Worm (Caenorhabditis elegans) whole organism, L3 larva: ENCODE results near the gene T14G8.6.

ENCODE experiments used
- R02D3.7 ChIP-seq: fragments of 150-350 bp; optimal IDR thresholded peaks from 2 replicates; lab custom pipeline; 2014; ENCODE audit warnings: missing biosample characterization, missing genetic modification characterization
- aly-2 ChIP-seq: fragments of 150-350 bp; optimal IDR thresholded peaks from 2 replicates; lab custom pipeline; 2014; ENCODE audit warnings: missing biosample characterization, missing genetic modification characterization
- ama-1 ChIP-seq: fragments of 150-350 bp; optimal IDR thresholded peaks from 2 replicates; lab custom pipeline; 2018
- ceh-28 ChIP-seq: fragments of 150-350 bp; optimal IDR thresholded peaks from 2 replicates; lab custom pipeline; 2014; ENCODE audit warnings: missing biosample characterization, missing genetic modification reagents, missing genetic modification characterization
- ceh-82 ChIP-seq: fragments of 150-350 bp; optimal IDR thresholded peaks from 2 replicates; lab custom pipeline; 2014; ENCODE audit warnings: missing biosample characterization, missing genetic modification characterization
- ceh-9 ChIP-seq: sonication (generic microtip); optimal IDR thresholded peaks from 2 replicates; lab custom pipeline; 2018; ENCODE audit warnings: missing biosample characterization, missing genetic modification characterization
- daf-12 ChIP-seq: fragments of 150-350 bp; optimal IDR thresholded peaks from 2 replicates; lab custom pipeline; 2014; ENCODE audit warnings: missing biosample characterization, missing genetic modification reagents, missing genetic modification characterization
- egl-27 ChIP-seq: sonication (generic microtip); optimal IDR thresholded peaks from 4 replicates; lab custom pipeline; 2017; ENCODE audit warnings: missing biosample characterization, missing genetic modification reagents, missing genetic modification characterization
- egl-5 ChIP-seq: fragments of 150-350 bp; optimal IDR thresholded peaks from 2 replicates; lab custom pipeline; 2017; ENCODE audit warnings: missing biosample characterization, missing genetic modification reagents, missing genetic modification characterization, inconsistent platforms
- elt-2 ChIP-seq: sonication (generic microtip); optimal IDR thresholded peaks from 2 replicates; lab custom pipeline; 2016; ENCODE audit warnings: missing genetic modification reagents, mild to moderate bottlenecking, missing genetic modification characterization, missing compliant biosample characterization
- elt-3 ChIP-seq, 3 experiments: fragments of 150-350 bp in 1 of 3; sonication (generic microtip) in 2 of 3; optimal IDR thresholded peaks; 2 replicates in 2 of 3; 4 replicates in 1 of 3; lab custom pipeline; 2014 to 2017; ENCODE audit warnings: missing biosample characterization in 3 of 3, missing genetic modification characterization in 3 of 3
- fkh-2 ChIP-seq: fragments of 150-350 bp; optimal IDR thresholded peaks from 2 replicates; lab custom pipeline; 2014; ENCODE audit warnings: missing biosample characterization, missing genetic modification reagents, missing genetic modification characterization
- hmg-11 ChIP-seq: sonication (generic microtip); optimal IDR thresholded peaks from 2 replicates; lab custom pipeline; 2016; ENCODE audit warnings: missing genetic modification characterization, missing compliant biosample characterization
- jun-1 ChIP-seq: fragments of 150-350 bp; optimal IDR thresholded peaks from 2 replicates; lab custom pipeline; 2014; ENCODE audit warnings: missing biosample characterization, missing genetic modification reagents, missing genetic modification characterization
- lin-15B ChIP-seq: fragments of 150-350 bp; optimal IDR thresholded peaks from 2 replicates; lab custom pipeline; 2014; ENCODE audit warnings: missing biosample characterization, missing genetic modification characterization
- lin-39 ChIP-seq: fragments of 150-350 bp; optimal IDR thresholded peaks from 2 replicates; lab custom pipeline; 2018; ENCODE audit warnings: missing biosample characterization, missing genetic modification reagents, missing genetic modification characterization
- lsy-12 ChIP-seq: sonication (generic microtip); optimal IDR thresholded peaks from 2 replicates; lab custom pipeline; 2016; ENCODE audit warnings: mild to moderate bottlenecking, missing genetic modification characterization, missing compliant biosample characterization
- mdl-1 ChIP-seq: fragments of 150-350 bp; optimal IDR thresholded peaks from 2 replicates; lab custom pipeline; 2014; ENCODE audit warnings: missing biosample characterization, missing genetic modification characterization
- nfya-1 ChIP-seq: sonication (generic microtip); optimal IDR thresholded peaks from 2 replicates; lab custom pipeline; 2017; ENCODE audit warnings: missing genetic modification characterization, mild to moderate bottlenecking, missing compliant biosample characterization, antibody characterized with exemption, moderate library complexity; ENCODE audit not compliant: insufficient read depth
- nhr-11 ChIP-seq: fragments of 150-350 bp; optimal IDR thresholded peaks from 2 replicates; lab custom pipeline; 2014; ENCODE audit warnings: missing biosample characterization, missing genetic modification characterization
- nhr-12 ChIP-seq: fragments of 150-350 bp; optimal IDR thresholded peaks from 2 replicates; lab custom pipeline; 2014; ENCODE audit warnings: missing biosample characterization, missing genetic modification characterization
- nhr-23 ChIP-seq: fragments of 150-350 bp; optimal IDR thresholded peaks from 2 replicates; lab custom pipeline; 2014; ENCODE audit warnings: missing biosample characterization, missing genetic modification reagents, missing genetic modification characterization
- nhr-237 ChIP-seq: fragments of 150-350 bp; optimal IDR thresholded peaks from 2 replicates; lab custom pipeline; 2014; ENCODE audit warnings: missing biosample characterization, missing genetic modification characterization
- nhr-25 ChIP-seq: sonication (generic microtip); optimal IDR thresholded peaks from 2 replicates; lab custom pipeline; 2017; ENCODE audit warnings: missing biosample characterization, missing genetic modification characterization
- nhr-28 ChIP-seq: fragments of 150-350 bp; optimal IDR thresholded peaks from 2 replicates; lab custom pipeline; 2014; ENCODE audit warnings: missing biosample characterization, missing genetic modification characterization
- nhr-43 ChIP-seq: sonication (generic microtip); optimal IDR thresholded peaks from 2 replicates; lab custom pipeline; 2016; ENCODE audit warnings: mild to moderate bottlenecking, missing genetic modification characterization, missing compliant biosample characterization; ENCODE audit not compliant: poor library complexity, severe bottlenecking
- nhr-67 ChIP-seq: fragments of 150-350 bp; optimal IDR thresholded peaks from 2 replicates; lab custom pipeline; 2014; ENCODE audit warnings: missing biosample characterization, missing genetic modification characterization
- nhr-76 ChIP-seq: fragments of 150-350 bp; sonication (generic microtip); optimal IDR thresholded peaks from 5 replicates; lab custom pipeline; 2014; ENCODE audit warnings: missing biosample characterization, missing genetic modification characterization
- nhr-77 ChIP-seq: fragments of 150-350 bp; optimal IDR thresholded peaks from 2 replicates; lab custom pipeline; 2014; ENCODE audit warnings: missing biosample characterization, missing genetic modification characterization
- pha-4 ChIP-seq: fragments of 150-350 bp; optimal IDR thresholded peaks from 2 replicates; lab custom pipeline; 2014; ENCODE audit warnings: missing biosample characterization, missing genetic modification reagents, missing genetic modification characterization
- pqm-1 ChIP-seq: fragments of 150-350 bp; optimal IDR thresholded peaks from 2 replicates; lab custom pipeline; 2017; ENCODE audit warnings: missing biosample characterization, missing genetic modification characterization, inconsistent platforms
- sea-2 ChIP-seq: fragments of 150-350 bp; sonication (generic microtip); optimal IDR thresholded peaks from 4 replicates; lab custom pipeline; 2014; ENCODE audit warnings: missing biosample characterization, missing genetic modification reagents, missing genetic modification characterization
- tbx-2 ChIP-seq: sonication (generic microtip); optimal IDR thresholded peaks from 2 replicates; lab custom pipeline; 2016; ENCODE audit warnings: mild to moderate bottlenecking, missing genetic modification characterization, missing compliant biosample characterization
- unc-39 ChIP-seq: sonication (generic microtip); optimal IDR thresholded peaks from 4 replicates; lab custom pipeline; 2017; ENCODE audit warnings: missing biosample characterization, missing genetic modification characterization
- unc-62 ChIP-seq: fragments of 150-350 bp; sonication (generic microtip); optimal IDR thresholded peaks from 4 replicates; lab custom pipeline; 2014; ENCODE audit warnings: missing biosample characterization, missing genetic modification reagents, missing genetic modification characterization
- ztf-4 ChIP-seq: fragments of 150-350 bp; optimal IDR thresholded peaks from 2 replicates; lab custom pipeline; 2014; ENCODE audit warnings: missing biosample characterization, missing genetic modification characterization

T14G8.6 gene

ce11 chrX:12907502-12907901, 44.9 kb upstream of the T14G8.6 start, which contains the start of gene pqn-18:
pqn-18 (plus strand) TSS chrX:12907832.
- TF ChIP-seq pha-4 (tag; lab: Kevin White, UChicago): peak; percentile 15
- no peak for TF ChIP-seq egl-5

- no peak for TF ChIP-seq tbx-2 (tag; lab: Kevin White, UChicago)
- peak; percentile 21 for TF ChIP-seq nhr-23 (tag; lab: Kevin White, UChicago)
- TF ChIP-seq nhr-12 (tag; lab: Kevin White, UChicago): no peak
- no peak for TF ChIP-seq nhr-237 (tag; lab: Kevin White, UChicago)
- TF ChIP-seq sea-2 (GFP tag; lab: Kevin White, UChicago): no peak
- no peak for TF ChIP-seq egl-5
- TF ChIP-seq nhr-28: no peak
- no peak for TF ChIP-seq ceh-9 (tag; lab: Kevin White, UChicago)
- TF ChIP-seq R02D3.7 (tag; lab: Kevin White, UChicago): no peak
- TF ChIP-seq unc-39 (tag; lab: Kevin White, UChicago): no peak
- peak; percentile 42 for TF ChIP-seq nfya-1 (tag; lab: Kevin White, UChicago)
- no peak for TF ChIP-seq nhr-77
- TF ChIP-seq elt-3 (tag; optimal IDR thresholded peaks at IDR 0.05; lab: Kevin White, UChicago): no peak
- TF ChIP-seq lin-39 (tag; lab: Kevin White, UChicago): peak; percentile 27
- TF ChIP-seq daf-12: no peak
- no peak for TF ChIP-seq fkh-2 (tag; lab: Kevin White, UChicago)
- TF ChIP-seq pqm-1 (tag; lab: Kevin White, UChicago): no peak
- no peak for TF ChIP-seq ceh-82
- peak; percentile 6 for TF ChIP-seq nhr-43 (tag; lab: Kevin White, UChicago)
- TF ChIP-seq ceh-28 (tag; lab: Kevin White, UChicago): no peak
- peak; percentile 1 for TF ChIP-seq hmg-11 (tag; lab: Kevin White, UChicago)
- no peak for TF ChIP-seq lin-15B (tag; lab: Kevin White, UChicago)
- no peak for TF ChIP-seq ztf-4 (tag; lab: Kevin White, UChicago)
- TF ChIP-seq, all 47 proteins: peak for 5
Measured at ce11 chrX:12903810-12904209, 41.2 kb upstream of the T14G8.6 start.

- TF ChIP-seq nfya-1 (tag; lab: Kevin White, UChicago) (peak; percentile 15), lin-39 (tag; lab: Kevin White, UChicago) (peak; percentile 85), fkh-2 (tag; lab: Kevin White, UChicago) (no peak), nhr-11 (tag; lab: Kevin White, UChicago) (no peak)
- TF ChIP-seq, all 47 proteins: peak for 2
Measured at ce11 chrX:12902057-12902652, 39.5 kb upstream of the T14G8.6 start.

DNA sequence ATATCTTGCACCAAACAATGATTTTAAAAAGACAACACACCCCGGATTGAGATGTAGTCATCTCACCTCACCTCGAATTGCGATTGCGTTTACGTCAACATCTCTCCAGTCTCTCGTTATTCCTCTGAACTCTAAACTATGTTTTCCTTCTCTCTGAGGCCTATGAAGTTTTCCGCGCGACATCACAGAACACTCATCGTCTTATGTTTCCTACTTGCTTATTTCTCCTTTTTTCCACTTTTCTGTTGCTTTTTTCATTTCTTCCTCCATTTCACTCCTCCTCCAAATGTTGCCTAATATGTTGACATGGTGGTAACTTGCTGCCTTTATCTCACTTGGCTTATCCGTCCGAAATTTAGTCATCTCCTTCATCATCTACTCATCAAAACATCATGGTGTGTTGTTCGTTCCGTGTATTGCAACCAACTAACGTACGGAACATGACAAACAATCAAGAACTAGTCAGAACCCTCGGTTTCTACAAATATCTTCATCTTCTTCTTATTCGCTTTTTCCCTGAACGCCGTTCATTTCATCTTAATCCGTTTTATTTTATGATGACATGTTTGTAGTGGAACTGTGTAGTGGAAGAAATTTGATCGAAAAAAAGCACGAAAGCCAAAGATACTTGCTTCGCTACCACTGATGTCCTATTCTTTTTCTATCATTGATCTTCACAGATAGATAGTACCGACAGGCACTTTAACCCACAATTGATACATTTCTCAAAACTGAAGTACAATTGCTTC, 36.7 kb upstream of the T14G8.6 start:
- no peak for TF ChIP-seq elt-2 (tag; lab: Kevin White, UChicago)
- no peak for TF ChIP-seq unc-39 (tag; lab: Kevin White, UChicago)
- no peak for TF ChIP-seq nhr-28
- TF ChIP-seq nhr-237 (tag; lab: Kevin White, UChicago): no peak
- TF ChIP-seq egl-5: no peak
- TF ChIP-seq nhr-76: no peak
- TF ChIP-seq jun-1 (tag; lab: Kevin White, UChicago): no peak
- no peak for TF ChIP-seq nhr-25 (tag; lab: Kevin White, UChicago)
- peak; percentile 19 for TF ChIP-seq lin-39 (tag; lab: Kevin White, UChicago)
- TF ChIP-seq nhr-43 (tag; lab: Kevin White, UChicago): peak; percentile 58
- TF ChIP-seq nhr-67 (tag; lab: Kevin White, UChicago): no peak
- TF ChIP-seq sea-2 (GFP tag; lab: Kevin White, UChicago): no peak
- no peak for TF ChIP-seq nhr-12 (tag; lab: Kevin White, UChicago)
- no peak for TF ChIP-seq mdl-1 (tag; lab: Kevin White, UChicago)
- TF ChIP-seq nhr-23 (tag; lab: Kevin White, UChicago): peak; percentile 15
- no peak for TF ChIP-seq ceh-82
- no peak for TF ChIP-seq ama-1 (lab: Kevin White, UChicago)
- no peak for TF ChIP-seq nhr-77
- TF ChIP-seq aly-2 (tag; lab: Kevin White, UChicago): no peak
- TF ChIP-seq unc-62 (GFP tag; lab: Kevin White, UChicago): no peak
- no peak for TF ChIP-seq lin-15B (tag; lab: Kevin White, UChicago)
- TF ChIP-seq tbx-2 (tag; lab: Kevin White, UChicago): no peak
- no peak for TF ChIP-seq egl-27 (tag; lab: Kevin White, UChicago)
- TF ChIP-seq nfya-1 (tag; lab: Kevin White, UChicago): peak; percentile 18
- no peak for TF ChIP-seq pha-4 (tag; lab: Kevin White, UChicago)
- TF ChIP-seq fkh-2 (tag; lab: Kevin White, UChicago): no peak
- no peak for TF ChIP-seq pqm-1 (tag; lab: Kevin White, UChicago)
- TF ChIP-seq elt-3 (tag; optimal IDR thresholded peaks at IDR 0.05; lab: Kevin White, UChicago): no peak
- TF ChIP-seq lsy-12 (tag; lab: Kevin White, UChicago): no peak
- no peak for TF ChIP-seq hmg-11 (tag; lab: Kevin White, UChicago)
- TF ChIP-seq, all 47 proteins: peak for 4
